Worm (Caenorhabditis elegans) whole organism, L4/young adult: ENCODE measurements around the gene irld-18.

Source experiments
- W03F9.2 ChIP-seq: fragments of 150-350 bp; optimal IDR thresholded peaks from 2 replicates; lab custom pipeline; 2014; ENCODE audit warnings: missing biosample characterization, missing genetic modification characterization
- him-1 ChIP-seq: sonication (generic microtip); optimal IDR thresholded peaks from 2 replicates; lab custom pipeline; 2016; ENCODE audit warnings: missing genotype, missing genetic modification reagents, missing genetic modification characterization, missing compliant biosample characterization

DNA sequence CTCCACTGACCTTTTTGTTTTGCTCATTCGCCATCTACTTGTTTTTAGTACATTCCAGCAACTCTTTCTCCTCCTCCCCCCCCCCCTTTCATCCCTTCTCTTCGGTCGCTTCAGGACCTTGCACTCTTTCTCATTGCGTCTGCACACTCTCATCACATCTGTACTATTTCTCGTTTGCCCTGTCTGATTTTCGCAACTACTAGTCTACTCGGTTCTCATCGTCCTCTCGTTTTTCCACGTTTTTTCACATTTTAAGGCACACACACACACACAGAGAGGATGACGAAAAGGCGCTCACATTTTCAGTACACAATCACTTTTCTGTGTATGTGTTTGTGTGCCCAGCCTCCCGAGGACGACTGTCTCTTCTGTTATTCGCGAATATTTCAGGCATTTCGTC lies 39.7 kb upstream of the irld-18 start:
- TF ChIP-seq him-1 (tag; lab: Kevin White, UChicago) = no peak
- TF ChIP-seq W03F9.2 (tag; lab: Kevin White, UChicago) = no peak
